Worm (Caenorhabditis elegans): ENCODE measurements around the gene math-38.

ce11 chrII:1586305-1586704 is 6.5 kb upstream of the math-38 start, which contains the start of gene T07H3.8:
- TF ChIP-seq him-1 (tag; optimal IDR thresholded peaks at IDR 0.05): no peak
- no peak for TF ChIP-seq dao-5 (tag; optimal IDR thresholded peaks at IDR 0.05)
